Worm (Caenorhabditis elegans): ENCODE data around the gene zig-3.

ce11 chrX:7958203-7958602, 27.7 kb downstream of the zig-3 start, which contains the start of gene sfxn-2:
- no peak for TF ChIP-seq fkh-10 (GFP tag; optimal IDR thresholded peaks at IDR 0.05)
- no peak for TF ChIP-seq egl-13 (tag; optimal IDR thresholded peaks at IDR 0.05)
- TF ChIP-seq lin-39 (tag; optimal IDR thresholded peaks at IDR 0.05), result no peak
- TF ChIP-seq elt-3 (tag; optimal IDR thresholded peaks at IDR 0.05), result no peak
- no peak for TF ChIP-seq alr-1 (tag; optimal IDR thresholded peaks at IDR 0.05; ENCODE audit: borderline replicate concordance)
- no peak for TF ChIP-seq lsy-2 (tag; optimal IDR thresholded peaks at IDR 0.05)
- no peak for TF ChIP-seq ztf-4 (tag; optimal IDR thresholded peaks at IDR 0.05)
- TF ChIP-seq ztf-11 (tag; optimal IDR thresholded peaks at IDR 0.05), result no peak
- TF ChIP-seq nhr-77 (tag; optimal IDR thresholded peaks at IDR 0.05), result no peak
- TF ChIP-seq ama-1 (optimal IDR thresholded peaks at IDR 0.05), result no peak
- TF ChIP-seq efl-1 (optimal IDR thresholded peaks at IDR 0.05), result no peak
- peak in 1 of 2 experiments; percentile 32 for TF ChIP-seq efl-1 (GFP tag; optimal IDR thresholded peaks at IDR 0.05 in 1 of 2)
- no peak for TF ChIP-seq nhr-28 (tag; optimal IDR thresholded peaks at IDR 0.05)

Measured in whole organism, L1 larva.